Worm (Caenorhabditis elegans) whole organism, late embryonic: Measurements from ENCODE around the gene Y57G11B.8.

Source experiments
- C08G9.2 ChIP-seq: sonication (generic microtip); optimal IDR thresholded peaks from 2 replicates; lab custom pipeline; 2016; ENCODE audit warnings: mild to moderate bottlenecking, missing genetic modification characterization, moderate library complexity, missing compliant biosample characterization
- K02D7.2 ChIP-seq: sonication (generic microtip); optimal IDR thresholded peaks from 2 replicates; lab custom pipeline; 2017; ENCODE audit warnings: mild to moderate bottlenecking, missing genetic modification characterization, missing compliant biosample characterization
- K09A11.1 ChIP-seq: sonication (generic microtip); optimal IDR thresholded peaks from 2 replicates; lab custom pipeline; 2017; ENCODE audit warnings: antibody characterized with exemption, mild to moderate bottlenecking, missing genetic modification characterization, missing compliant biosample characterization; ENCODE audit not compliant: insufficient read depth
- T23F11.4 ChIP-seq: fragments of 200-800 bp; sonication (Bioruptor generic); optimal IDR thresholded peaks from 2 replicates; lab custom pipeline; 2018; ENCODE audit warnings: mild to moderate bottlenecking, missing genetic modification characterization, missing compliant biosample characterization
- Y22D7AL.16 ChIP-seq: sonication (generic microtip); optimal IDR thresholded peaks from 2 replicates; lab custom pipeline; 2016; ENCODE audit warnings: missing genetic modification characterization, missing compliant biosample characterization
- ahr-1 ChIP-seq: sonication (generic microtip); optimal IDR thresholded peaks from 2 replicates; lab custom pipeline; 2016; ENCODE audit warnings: missing genetic modification characterization, missing compliant biosample characterization
- ceh-18 ChIP-seq: sonication (generic microtip); optimal IDR thresholded peaks from 2 replicates; lab custom pipeline; 2016; ENCODE audit warnings: missing genetic modification characterization, missing compliant biosample characterization
- ceh-19 ChIP-seq: fragments of 200-800 bp; sonication (Bioruptor generic); optimal IDR thresholded peaks from 2 replicates; lab custom pipeline; 2018; ENCODE audit warnings: mild to moderate bottlenecking, missing genetic modification characterization, missing compliant biosample characterization
- ceh-2 ChIP-seq: sonication (generic microtip); optimal IDR thresholded peaks from 2 replicates; lab custom pipeline; 2016; ENCODE audit warnings: missing genotype, missing genetic modification characterization, missing compliant biosample characterization
- ceh-22 ChIP-seq: sonication (generic microtip); optimal IDR thresholded peaks from 2 replicates; lab custom pipeline; 2017; ENCODE audit warnings: missing biosample characterization, missing genetic modification characterization
- ceh-24 ChIP-seq: sonication (generic microtip); optimal IDR thresholded peaks from 2 replicates; lab custom pipeline; 2016; ENCODE audit warnings: mild to moderate bottlenecking, missing genetic modification characterization, missing compliant biosample characterization
- ceh-31 ChIP-seq: sonication (generic microtip); optimal IDR thresholded peaks from 2 replicates; lab custom pipeline; 2016; ENCODE audit warnings: missing genetic modification characterization, missing compliant biosample characterization
- ceh-34 ChIP-seq: sonication (generic microtip); optimal IDR thresholded peaks from 2 replicates; lab custom pipeline; 2016; ENCODE audit warnings: mild to moderate bottlenecking, missing genetic modification characterization, missing compliant biosample characterization
- ceh-48 ChIP-seq: sonication (generic microtip); optimal IDR thresholded peaks from 2 replicates; lab custom pipeline; 2016; ENCODE audit warnings: missing genetic modification characterization, inconsistent platforms, missing compliant biosample characterization
- ceh-9 ChIP-seq: sonication (generic microtip); optimal IDR thresholded peaks from 2 replicates; lab custom pipeline; 2016; ENCODE audit warnings: mild to moderate bottlenecking, missing genetic modification characterization, inconsistent platforms, missing compliant biosample characterization
- dmd-4 ChIP-seq: sonication (generic microtip); optimal IDR thresholded peaks from 2 replicates; lab custom pipeline; 2016; ENCODE audit warnings: borderline replicate concordance, missing genetic modification characterization, missing compliant biosample characterization
- elt-2 ChIP-seq: sonication (generic microtip); optimal IDR thresholded peaks from 2 replicates; lab custom pipeline; 2016; ENCODE audit warnings: missing genetic modification reagents, missing genetic modification characterization, missing compliant biosample characterization
- ets-4 ChIP-seq: sonication (generic microtip); optimal IDR thresholded peaks from 2 replicates; lab custom pipeline; 2016; ENCODE audit warnings: missing genetic modification characterization, missing compliant biosample characterization
- fax-1 ChIP-seq: sonication (generic microtip); optimal IDR thresholded peaks from 2 replicates; lab custom pipeline; 2016; ENCODE audit warnings: missing genotype, missing genetic modification characterization, missing compliant biosample characterization
- fkh-6 ChIP-seq: sonication (generic microtip); optimal IDR thresholded peaks from 2 replicates; lab custom pipeline; 2016; ENCODE audit warnings: missing genetic modification characterization, missing compliant biosample characterization
- hlh-13 ChIP-seq: fragments of 200-800 bp; sonication (Bioruptor generic); optimal IDR thresholded peaks from 2 replicates; lab custom pipeline; 2018; ENCODE audit warnings: mild to moderate bottlenecking, missing genetic modification characterization, missing compliant biosample characterization
- hlh-15 ChIP-seq: sonication (generic microtip); optimal IDR thresholded peaks from 2 replicates; lab custom pipeline; 2016; ENCODE audit warnings: missing genetic modification characterization, missing compliant biosample characterization
- hlh-6 ChIP-seq: sonication (generic microtip); optimal IDR thresholded peaks from 2 replicates; lab custom pipeline; 2016; ENCODE audit warnings: missing genotype, missing genetic modification characterization, missing compliant biosample characterization
- hlh-8 ChIP-seq: sonication (generic microtip); optimal IDR thresholded peaks from 2 replicates; lab custom pipeline; 2016; ENCODE audit warnings: missing genotype, missing genetic modification characterization, missing compliant biosample characterization
- lim-6 ChIP-seq: sonication (generic microtip); optimal IDR thresholded peaks from 2 replicates; lab custom pipeline; 2016; ENCODE audit warnings: missing genetic modification characterization, missing compliant biosample characterization
- lin-11 ChIP-seq: fragments of 200-800 bp; sonication (Bioruptor generic); optimal IDR thresholded peaks from 2 replicates; lab custom pipeline; 2018; ENCODE audit warnings: mild to moderate bottlenecking, missing genetic modification characterization, missing compliant biosample characterization
- nfya-1 ChIP-seq: sonication (generic microtip); optimal IDR thresholded peaks from 2 replicates; lab custom pipeline; 2017; ENCODE audit warnings: missing genetic modification characterization, mild to moderate bottlenecking, missing compliant biosample characterization, antibody characterized with exemption, moderate library complexity
- npax-4 ChIP-seq: sonication (generic microtip); optimal IDR thresholded peaks from 2 replicates; lab custom pipeline; 2016; ENCODE audit warnings: missing genetic modification characterization, missing compliant biosample characterization
- pag-3 ChIP-seq: sonication (generic microtip); optimal IDR thresholded peaks from 2 replicates; lab custom pipeline; 2016; ENCODE audit warnings: missing compliant biosample characterization, missing genetic modification characterization, borderline replicate concordance
- pat-9 ChIP-seq: fragments of 200-800 bp; sonication (Bioruptor generic); optimal IDR thresholded peaks from 2 replicates; lab custom pipeline; 2018; ENCODE audit warnings: mild to moderate bottlenecking, missing genetic modification characterization, moderate library complexity, missing compliant biosample characterization
- pha-2 ChIP-seq: sonication (generic microtip); optimal IDR thresholded peaks from 2 replicates; lab custom pipeline; 2017; ENCODE audit warnings: mild to moderate bottlenecking, missing genetic modification characterization, missing compliant biosample characterization
- pha-4 ChIP-seq: fragments of 150-350 bp; optimal IDR thresholded peaks from 2 replicates; lab custom pipeline; 2018; ENCODE audit warnings: missing biosample characterization, missing genetic modification reagents, missing genetic modification characterization
- rnt-1 ChIP-seq: sonication (generic microtip); optimal IDR thresholded peaks from 2 replicates; lab custom pipeline; 2016; ENCODE audit warnings: missing genetic modification characterization, missing compliant biosample characterization
- sdc-2 ChIP-seq: sonication (generic microtip); optimal IDR thresholded peaks from 2 replicates; lab custom pipeline; 2016; ENCODE audit warnings: missing genotype, missing genetic modification characterization, missing compliant biosample characterization
- tbx-7 ChIP-seq: sonication (generic microtip); optimal IDR thresholded peaks from 2 replicates; lab custom pipeline; 2016; ENCODE audit warnings: missing genotype, missing genetic modification characterization, missing compliant biosample characterization
- ttx-3 ChIP-seq: sonication (generic microtip); optimal IDR thresholded peaks from 2 replicates; lab custom pipeline; 2016; ENCODE audit warnings: missing genetic modification reagents, missing genetic modification characterization, missing compliant biosample characterization
- unc-3 ChIP-seq, 2 experiments: fragments of 200-800 bp in 1 of 2; sonication (Bioruptor generic) in 1 of 2; sonication (generic microtip) in 1 of 2; conservative IDR thresholded peaks in 1 of 2; optimal IDR thresholded peaks in 1 of 2; 2 replicates each; pipeline versions ENCODE4 v1.3.6 to Lab custom; 2016 to 2022; ENCODE audit warnings: missing compliant biosample characterization in 2 of 2, missing genetic modification characterization in 2 of 2, missing genetic modification reagents in 1 of 2
- unc-55 ChIP-seq: sonication (generic microtip); optimal IDR thresholded peaks from 2 replicates; lab custom pipeline; 2017; ENCODE audit warnings: missing biosample characterization, missing genetic modification reagents, missing genetic modification characterization
- zip-5 ChIP-seq: sonication (generic microtip); optimal IDR thresholded peaks from 2 replicates; lab custom pipeline; 2016; ENCODE audit warnings: missing genetic modification characterization, missing compliant biosample characterization

Y57G11B.8 gene

ce11 chrIV:14614176-14614740, 35.8 kb upstream of the Y57G11B.8 start:
- TF ChIP-seq nfya-1 (tag; lab: Kevin White, UChicago) (no peak), hlh-15 (tag; lab: Kevin White, UChicago) (no peak), pag-3 (tag; lab: Kevin White, UChicago) (no peak), rnt-1 (tag; lab: Kevin White, UChicago) (no peak), unc-3 (GFP tag; conservative IDR thresholded peaks at IDR 0.05; lab: Robert Waterston, UW) (no peak), unc-3 (tag; optimal IDR thresholded peaks at IDR 0.05; lab: Kevin White, UChicago) (no peak), hlh-6 (tag; lab: Kevin White, UChicago) (no peak), tbx-7 (tag; lab: Kevin White, UChicago) (no peak), ttx-3 (tag; lab: Kevin White, UChicago) (no peak)

DNA sequence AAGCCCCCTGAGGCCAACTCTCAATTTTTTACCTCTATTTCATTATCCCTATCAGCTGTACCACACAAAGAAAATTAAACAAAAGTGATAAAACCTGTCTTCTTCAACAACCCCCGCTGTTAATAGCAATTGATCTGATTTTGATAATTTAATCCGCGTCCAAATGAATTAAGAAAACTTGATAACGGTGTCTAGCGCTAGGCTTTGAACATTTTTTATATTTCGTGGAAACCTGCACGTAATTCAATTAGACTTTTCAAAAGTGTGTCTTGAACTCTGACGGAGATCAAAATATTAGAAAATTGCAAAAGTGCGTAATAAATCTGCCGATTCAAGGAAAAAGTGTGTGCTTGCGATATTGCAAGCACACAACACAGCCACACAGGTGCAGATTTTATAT, 34.9 kb upstream of the Y57G11B.8 start:
- TF ChIP-seq unc-55 (GFP tag; lab: Kevin White, UChicago) (no peak), ceh-48 (tag; lab: Kevin White, UChicago) (no peak), ttx-3 (tag; lab: Kevin White, UChicago) (no peak), dmd-4 (tag; lab: Kevin White, UChicago) (no peak), ceh-31 (tag; lab: Kevin White, UChicago) (no peak), ceh-22 (tag; lab: Kevin White, UChicago) (no peak), tbx-7 (tag; lab: Kevin White, UChicago) (no peak), npax-4 (tag; lab: Kevin White, UChicago) (no peak), zip-5 (tag; lab: Kevin White, UChicago) (no peak), K09A11.1 (tag; lab: Kevin White, UChicago) (no peak)

ce11 chrIV:14612547-14613329, 34.2 kb upstream of the Y57G11B.8 start:
- TF ChIP-seq ceh-18 (tag; lab: Kevin White, UChicago) (peak; percentile 72), ets-4 (tag; lab: Kevin White, UChicago) (no peak), ceh-34 (peak; percentile 52), unc-55 (GFP tag; lab: Kevin White, UChicago) (peak; percentile 31)

DNA sequence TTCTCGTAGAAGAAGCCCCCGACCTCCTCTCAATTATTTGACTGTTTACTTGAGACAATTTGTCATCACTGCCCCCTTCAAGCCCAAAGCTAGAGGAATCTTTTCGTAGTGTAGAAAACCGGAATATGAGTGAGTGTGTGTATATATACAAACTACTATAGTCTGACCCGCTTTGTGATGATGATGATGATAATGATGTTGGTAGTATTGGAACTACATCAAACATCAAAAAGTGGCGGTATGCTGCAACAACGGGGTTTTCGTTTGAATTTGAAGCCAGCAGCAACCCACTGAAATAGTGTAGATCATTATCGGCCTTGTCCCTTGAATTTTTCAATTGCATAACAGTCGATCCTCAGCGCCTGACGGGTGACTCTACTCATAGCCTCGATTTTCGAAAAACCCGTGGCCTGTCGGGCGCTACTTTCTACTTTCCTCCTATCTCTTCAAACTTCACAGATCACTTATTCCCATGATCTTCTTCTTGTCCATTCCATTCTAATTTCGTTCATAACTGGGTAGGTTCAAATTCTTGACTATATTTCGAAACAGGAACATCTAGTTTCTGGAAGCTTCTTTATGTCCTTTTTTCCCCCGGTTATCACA, 33.5 kb upstream of the Y57G11B.8 start:
- TF ChIP-seq hlh-8 (tag; lab: Kevin White, UChicago) (no peak), ceh-24 (tag; lab: Kevin White, UChicago) (no peak), fax-1 (tag; lab: Kevin White, UChicago) (no peak), sdc-2 (no peak), dmd-4 (tag; lab: Kevin White, UChicago) (no peak), Y22D7AL.16 (tag; lab: Kevin White, UChicago) (no peak), elt-2 (tag; lab: Kevin White, UChicago) (no peak)

DNA sequence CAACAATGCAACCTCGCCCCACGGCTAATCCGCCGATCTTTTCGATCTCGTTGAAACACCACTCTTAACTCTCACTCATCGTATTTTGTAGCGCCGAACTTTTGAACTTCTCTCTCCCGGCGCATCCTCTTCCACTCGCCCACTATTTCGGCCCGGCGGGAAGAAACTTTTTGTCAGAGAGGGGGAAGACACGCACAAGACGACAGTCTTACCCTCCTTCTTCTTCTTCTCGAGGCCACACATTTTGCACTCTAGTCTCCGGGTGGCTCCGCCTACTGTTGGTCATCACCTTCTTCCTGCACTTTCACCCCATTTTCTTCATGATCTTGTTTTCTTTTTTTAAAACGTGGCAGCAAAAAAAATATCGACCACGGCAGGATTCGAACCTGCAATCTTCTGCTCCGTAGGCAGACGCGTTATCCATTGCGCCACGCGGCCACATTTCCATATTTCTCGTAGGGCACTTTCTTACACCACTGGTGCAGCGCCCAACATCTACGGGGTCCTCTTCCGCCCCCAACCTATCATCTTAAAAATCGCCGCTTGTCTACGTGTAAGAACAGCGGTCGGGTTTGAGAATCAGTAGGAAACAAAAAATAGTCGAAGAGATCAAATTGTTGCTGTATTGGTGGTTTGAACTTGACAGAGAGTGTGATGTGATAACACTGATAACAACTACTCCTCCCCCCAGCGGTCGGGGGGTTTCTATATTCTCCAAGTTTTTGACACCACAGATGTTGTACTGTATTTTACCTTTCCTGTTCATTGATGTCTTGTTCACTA, 32.6 kb upstream of the Y57G11B.8 start:
- TF ChIP-seq ahr-1 (no peak), hlh-8 (tag; lab: Kevin White, UChicago) (no peak), ceh-19 (GFP tag; lab: Kevin White, UChicago) (no peak), T23F11.4 (GFP tag; lab: Kevin White, UChicago) (no peak), K02D7.2 (tag; lab: Kevin White, UChicago) (no peak), pha-2 (tag; lab: Kevin White, UChicago) (no peak), ceh-9 (tag; lab: Kevin White, UChicago) (no peak), ttx-3 (tag; lab: Kevin White, UChicago) (no peak), hlh-13 (GFP tag; lab: Kevin White, UChicago) (no peak), lim-6 (no peak), fkh-6 (no peak), lin-11 (tag; lab: Kevin White, UChicago) (no peak), rnt-1 (tag; lab: Kevin White, UChicago) (peak; percentile 62), C08G9.2 (tag; lab: Kevin White, UChicago) (no peak), pat-9 (tag; lab: Kevin White, UChicago) (no peak), pha-4 (tag; lab: Kevin White, UChicago) (no peak), ceh-2 (peak; percentile 13)
